Fruit fly (Drosophila melanogaster) whole organism, embryonic: ENCODE results near the gene CG31436.

Experiments used
- Atf3 ChIP-seq: fragments of 200-800 bp; sonication (Bioruptor generic); optimal IDR thresholded peaks from 3 replicates; lab custom pipeline; 2016; ENCODE audit warnings: missing biosample characterization, missing genetic modification characterization
- Awh ChIP-seq: fragments of 200-800 bp; sonication (Bioruptor generic); IDR thresholded peaks from 2 replicates; pipeline ENCODE4, ENCODE4 v1.3.6; 2022; ENCODE audit warnings: missing biosample characterization, missing genetic modification characterization
- B-H1 ChIP-seq: fragments of 200-800 bp; sonication (Bioruptor generic); IDR thresholded peaks from 3 replicates; pipeline ENCODE4 v1.3.6; 2022; ENCODE audit warnings: missing biosample characterization, missing genetic modification characterization
- BtbVII ChIP-seq: fragments of 200-800 bp; sonication (Bioruptor generic); optimal IDR thresholded peaks from 3 replicates; lab custom pipeline; 2017; ENCODE audit warnings: missing biosample characterization, mild to moderate bottlenecking, missing genetic modification characterization
- CG1024 ChIP-seq: fragments of 200-800 bp; sonication (Bioruptor generic); IDR thresholded peaks from 2 replicates; pipeline ENCODE4 v1.3.6; 2022; ENCODE audit warnings: missing biosample characterization, missing genetic modification characterization
- CG10267 ChIP-seq: fragments of 200-800 bp; sonication (Bioruptor generic); optimal IDR thresholded peaks from 2 replicates; lab custom pipeline; 2018; ENCODE audit warnings: missing biosample characterization, mild to moderate bottlenecking, missing genetic modification characterization, moderate library complexity
- CG12104 ChIP-seq: fragments of 200-800 bp; sonication (Bioruptor generic); optimal IDR thresholded peaks from 3 replicates; lab custom pipeline; 2016; ENCODE audit warnings: missing biosample characterization, missing genetic modification characterization
- CG1233 ChIP-seq: fragments of 200-800 bp; sonication (Bioruptor generic); optimal IDR thresholded peaks from 4 replicates; lab custom pipeline; 2018; ENCODE audit warnings: missing biosample characterization, mild to moderate bottlenecking, missing genetic modification characterization
- CG12769 ChIP-seq: fragments of 200-800 bp; sonication (Bioruptor generic); optimal IDR thresholded peaks from 2 replicates; lab custom pipeline; 2019; ENCODE audit warnings: missing biosample characterization, mild to moderate bottlenecking, missing genetic modification characterization, moderate library complexity
- CG13424 ChIP-seq: fragments of 200-800 bp; sonication (Bioruptor generic); optimal IDR thresholded peaks from 2 replicates; lab custom pipeline; 2019; ENCODE audit warnings: missing biosample characterization, mild to moderate bottlenecking, missing genetic modification characterization, moderate library complexity
- CG15479 ChIP-seq: fragments of 200-800 bp; sonication (Bioruptor generic); optimal IDR thresholded peaks from 3 replicates; lab custom pipeline; 2019; ENCODE audit warnings: missing biosample characterization, mild to moderate bottlenecking, missing genetic modification characterization, moderate library complexity
- CG2129 ChIP-seq: fragments of 200-800 bp; sonication (Bioruptor generic); IDR thresholded peaks from 2 replicates; pipeline ENCODE4 v1.3.6; 2022; ENCODE audit warnings: missing biosample characterization, missing genetic modification characterization; ENCODE audit not compliant: partially characterized antibody
- CG2875 ChIP-seq: fragments of 200-800 bp; sonication (Bioruptor generic); optimal IDR thresholded peaks from 2 replicates; lab custom pipeline; 2017; ENCODE audit warnings: missing biosample characterization, mild to moderate bottlenecking, missing genetic modification characterization, missing genetic modification reagents
- CG3065 ChIP-seq: fragments of 200-800 bp; sonication (Bioruptor generic); optimal IDR thresholded peaks from 2 replicates; lab custom pipeline; 2016; ENCODE audit warnings: missing biosample characterization, missing genetic modification characterization
- CG3281 ChIP-seq: fragments of 200-800 bp; sonication (Bioruptor generic); optimal IDR thresholded peaks from 3 replicates; lab custom pipeline; 2017; ENCODE audit warnings: missing biosample characterization, mild to moderate bottlenecking, missing genetic modification characterization
- CG34376 ChIP-seq: fragments of 200-800 bp; sonication (Bioruptor generic); optimal IDR thresholded peaks from 2 replicates; lab custom pipeline; 2018; ENCODE audit warnings: missing biosample characterization, mild to moderate bottlenecking, missing genetic modification characterization
- CG3847 ChIP-seq: fragments of 200-800 bp; sonication (Bioruptor generic); IDR thresholded peaks from 2 replicates; pipeline ENCODE4 v1.3.6; 2022; ENCODE audit warnings: missing biosample characterization, missing genetic modification characterization
- CG3995 ChIP-seq: fragments of 200-800 bp; sonication (Bioruptor generic); optimal IDR thresholded peaks from 3 replicates; lab custom pipeline; 2016; ENCODE audit warnings: missing biosample characterization, missing genetic modification characterization
- CG4328 ChIP-seq: fragments of 200-800 bp; sonication (Bioruptor generic); optimal IDR thresholded peaks from 3 replicates; lab custom pipeline; 2017; ENCODE audit warnings: missing biosample characterization, missing genetic modification reagents, missing genetic modification characterization
- CG4360 ChIP-seq: fragments of 200-800 bp; sonication (Bioruptor generic); IDR thresholded peaks from 2 replicates; pipeline ENCODE4 v1.3.6; 2022; ENCODE audit warnings: missing biosample characterization, missing genetic modification characterization
- CG4730 ChIP-seq: fragments of 200-800 bp; sonication (Bioruptor generic); IDR thresholded peaks from 2 replicates; pipeline ENCODE4 v1.3.6; 2022; ENCODE audit warnings: missing biosample characterization, missing genetic modification characterization
- CG6175 ChIP-seq: fragments of 200-800 bp; sonication (Bioruptor generic); IDR thresholded peaks from 3 replicates; pipeline ENCODE4 v1.3.6; 2022; ENCODE audit warnings: missing biosample characterization, missing genetic modification characterization
- CG6791 ChIP-seq: fragments of 200-800 bp; sonication (Bioruptor generic); IDR thresholded peaks from 3 replicates; pipeline ENCODE4 v1.3.6; 2022; ENCODE audit warnings: missing biosample characterization, missing genetic modification characterization; ENCODE audit not compliant: partially characterized antibody
- CG7987 ChIP-seq: fragments of 200-800 bp; sonication (Bioruptor generic); optimal IDR thresholded peaks from 2 replicates; lab custom pipeline; 2018; ENCODE audit warnings: missing biosample characterization, mild to moderate bottlenecking, missing genetic modification characterization, moderate library complexity
- CG9797 ChIP-seq: fragments of 200-800 bp; sonication (Bioruptor generic); optimal IDR thresholded peaks from 3 replicates; lab custom pipeline; 2018; ENCODE audit warnings: missing biosample characterization, mild to moderate bottlenecking, missing genetic modification characterization
- Chrac-16 ChIP-seq: fragments of 200-800 bp; sonication (Bioruptor generic); optimal IDR thresholded peaks from 3 replicates; lab custom pipeline; 2016; ENCODE audit warnings: missing biosample characterization, missing genetic modification characterization
- CrebB ChIP-seq: fragments of 200-800 bp; sonication (Bioruptor generic); optimal IDR thresholded peaks from 3 replicates; lab custom pipeline; 2018; ENCODE audit warnings: missing biosample characterization, mild to moderate bottlenecking, missing genetic modification characterization
- Dbx ChIP-seq: fragments of 200-800 bp; sonication (Bioruptor generic); IDR thresholded peaks from 3 replicates; pipeline ENCODE4 v1.3.6; 2022; ENCODE audit warnings: missing biosample characterization, missing genetic modification characterization
- Dip3 ChIP-seq: fragments of 200-800 bp; sonication (Bioruptor generic); optimal IDR thresholded peaks from 3 replicates; lab custom pipeline; 2016; ENCODE audit warnings: missing biosample characterization, missing genetic modification characterization
- GATAe ChIP-seq: fragments of 200-800 bp; sonication (Bioruptor generic); conservative IDR thresholded peaks from 2 replicates; pipeline ENCODE4 v1.3.6; 2022; ENCODE audit warnings: missing biosample characterization, missing genetic modification characterization
- HHEX ChIP-seq: fragments of 200-800 bp; sonication (Bioruptor generic); optimal IDR thresholded peaks from 3 replicates; lab custom pipeline; 2017; ENCODE audit warnings: missing biosample characterization, mild to moderate bottlenecking, missing genetic modification characterization, missing genetic modification reagents
- Nf-YA ChIP-seq: fragments of 200-800 bp; sonication (Bioruptor generic); IDR thresholded peaks from 2 replicates; pipeline ENCODE4 v1.3.6; 2022; ENCODE audit warnings: missing biosample characterization, missing genetic modification characterization
- Sox102F ChIP-seq: fragments of 200-800 bp; sonication (Bioruptor generic); optimal IDR thresholded peaks from 2 replicates; lab custom pipeline; 2018; ENCODE audit warnings: missing biosample characterization, mild to moderate bottlenecking, missing genetic modification characterization, moderate library complexity
- cato ChIP-seq: fragments of 200-800 bp; sonication (Bioruptor generic); optimal IDR thresholded peaks from 2 replicates; lab custom pipeline; 2016; ENCODE audit warnings: missing biosample characterization, missing genetic modification characterization, borderline replicate concordance
- chm ChIP-seq: fragments of 200-800 bp; sonication (Bioruptor generic); IDR thresholded peaks from 2 replicates; pipeline ENCODE4 v1.3.6; 2022; ENCODE audit warnings: missing biosample characterization, missing genetic modification characterization
- chn ChIP-seq: fragments of 200-800 bp; sonication (Bioruptor generic); optimal IDR thresholded peaks from 2 replicates; lab custom pipeline; 2016; ENCODE audit warnings: missing biosample characterization, missing genetic modification characterization
- corto ChIP-seq: fragments of 200-800 bp; sonication (Bioruptor generic); optimal IDR thresholded peaks from 2 replicates; lab custom pipeline; 2016; ENCODE audit warnings: missing biosample characterization, mild to moderate bottlenecking, missing genetic modification characterization, moderate library complexity
- danr ChIP-seq: fragments of 200-800 bp; sonication (Bioruptor generic); IDR thresholded peaks from 2 replicates; pipeline ENCODE4 v1.3.6; 2022; ENCODE audit warnings: missing biosample characterization, missing genetic modification characterization
- ems ChIP-seq: fragments of 200-800 bp; sonication (Bioruptor generic); optimal IDR thresholded peaks from 3 replicates; lab custom pipeline; 2016; ENCODE audit warnings: missing biosample characterization, missing genetic modification characterization
- exex ChIP-seq: fragments of 200-800 bp; sonication (Bioruptor generic); optimal IDR thresholded peaks from 4 replicates; lab custom pipeline; 2018; ENCODE audit warnings: missing biosample characterization, mild to moderate bottlenecking, missing genetic modification characterization, moderate library complexity
- fd64A ChIP-seq: fragments of 200-800 bp; sonication (Bioruptor generic); optimal IDR thresholded peaks from 3 replicates; lab custom pipeline; 2018; ENCODE audit warnings: missing biosample characterization, mild to moderate bottlenecking, missing genetic modification characterization
- fd96Cb ChIP-seq: fragments of 200-800 bp; sonication (Bioruptor generic); optimal IDR thresholded peaks from 2 replicates; lab custom pipeline; 2018; ENCODE audit warnings: missing biosample characterization, mild to moderate bottlenecking, missing genetic modification characterization, moderate library complexity
- gsb-n ChIP-seq: fragments of 200-800 bp; sonication (Bioruptor generic); optimal IDR thresholded peaks from 3 replicates; lab custom pipeline; 2018; ENCODE audit warnings: missing biosample characterization, mild to moderate bottlenecking, missing genetic modification characterization
- hbn ChIP-seq: fragments of 200-800 bp; sonication (Bioruptor generic); IDR thresholded peaks from 2 replicates; pipeline ENCODE4 v1.3.6; 2022; ENCODE audit warnings: missing biosample characterization, missing genetic modification characterization; ENCODE audit not compliant: partially characterized antibody
- kah ChIP-seq: fragments of 200-800 bp; sonication (Bioruptor generic); optimal IDR thresholded peaks from 2 replicates; lab custom pipeline; 2018; ENCODE audit warnings: missing biosample characterization, mild to moderate bottlenecking, missing genetic modification characterization
- lab ChIP-seq: fragments of 200-800 bp; sonication (Bioruptor generic); optimal IDR thresholded peaks from 3 replicates; lab custom pipeline; 2017; ENCODE audit warnings: missing biosample characterization, missing genetic modification characterization, mild to moderate bottlenecking, moderate library complexity, missing genetic modification reagents
- mam ChIP-seq: fragments of 200-800 bp; sonication (Bioruptor generic); optimal IDR thresholded peaks from 3 replicates; lab custom pipeline; 2016; ENCODE audit warnings: missing biosample characterization, missing genetic modification characterization
- odd ChIP-seq: fragments of 200-800 bp; sonication (Bioruptor generic); optimal IDR thresholded peaks from 2 replicates; lab custom pipeline; 2017; ENCODE audit warnings: missing biosample characterization, mild to moderate bottlenecking, missing genetic modification characterization
- repo ChIP-seq: fragments of 200-800 bp; sonication (Bioruptor generic); optimal IDR thresholded peaks from 2 replicates; lab custom pipeline; 2016; ENCODE audit warnings: missing biosample characterization, missing genetic modification characterization
- sug ChIP-seq: fragments of 200-800 bp; optimal IDR thresholded peaks from 2 replicates; lab custom pipeline; 2019; ENCODE audit warnings: missing biosample characterization, mild to moderate bottlenecking, missing genetic modification characterization, moderate library complexity
- vfl ChIP-seq: fragments of 200-800 bp; sonication (Bioruptor generic); optimal IDR thresholded peaks from 2 replicates; lab custom pipeline; 2016; ENCODE audit warnings: missing biosample characterization, missing genetic modification characterization

Gene CG31436

DNA sequence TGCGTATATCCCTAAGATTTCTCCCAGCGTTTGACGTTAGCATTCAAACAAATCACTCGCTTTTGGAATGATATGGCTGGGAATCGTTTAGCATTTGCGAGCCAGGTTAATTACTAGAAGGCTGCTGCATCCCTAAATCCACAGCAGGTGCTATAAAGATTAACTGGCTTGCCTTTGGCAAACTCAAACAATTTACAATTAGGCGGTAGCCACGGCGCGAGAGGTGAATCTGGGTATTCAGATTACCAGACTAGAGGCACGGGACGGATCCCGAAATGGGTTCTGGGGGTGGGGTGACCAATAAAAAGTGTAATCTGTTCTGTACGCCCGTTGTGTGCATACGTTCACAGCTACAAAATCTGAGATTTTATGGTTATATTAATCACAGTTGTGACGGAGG lies 22.8 kb upstream of the CG31436 start, which contains the start of gene CG11892 (continued):
- no peak for TF ChIP-seq CG3065 (GFP tag; lab: Kevin White, UChicago)
- peak; percentile 64 for TF ChIP-seq HHEX (GFP tag; lab: Kevin White, UChicago)
- TF ChIP-seq Awh = no peak
- TF ChIP-seq exex (tag; lab: Kevin White, UChicago) = peak; percentile 15
- TF ChIP-seq CG6791 (GFP tag; lab: Robert Waterston, UW) = no peak
- no peak for TF ChIP-seq fd96Cb (tag; lab: Kevin White, UChicago)
- no peak for TF ChIP-seq mam (GFP tag; lab: Kevin White, UChicago)
- TF ChIP-seq CG34376 (GFP tag; lab: Kevin White, UChicago) = peak; percentile 17
- TF ChIP-seq odd (GFP tag; lab: Kevin White, UChicago) = peak; percentile 66
- TF ChIP-seq CG12104 (GFP tag; lab: Kevin White, UChicago) = peak; percentile 38
- TF ChIP-seq Chrac-16 (GFP tag; lab: Kevin White, UChicago) = no peak
- peak; percentile 52 for TF ChIP-seq BtbVII
- TF ChIP-seq corto (GFP tag; lab: Kevin White, UChicago) = no peak
- TF ChIP-seq kah (GFP tag; lab: Kevin White, UChicago) = no peak
- TF ChIP-seq CG2129 = no peak
- no peak for TF ChIP-seq CG3995 (GFP tag; lab: Kevin White, UChicago)
- TF ChIP-seq vfl = no peak
- peak; percentile 48 for TF ChIP-seq sug (tag; lab: Kevin White, UChicago)
- TF ChIP-seq gsb-n = no peak
- TF ChIP-seq CG15479 (GFP tag; lab: Kevin White, UChicago) = no peak
- no peak for TF ChIP-seq hbn (GFP tag; lab: Robert Waterston, UW)
- TF ChIP-seq CG13424 (tag; lab: Kevin White, UChicago) = peak; percentile 52
- peak; percentile 83 for TF ChIP-seq lab (GFP tag; lab: Kevin White, UChicago)
- no peak for TF ChIP-seq CG9797 (GFP tag; lab: Kevin White, UChicago)
- no peak for TF ChIP-seq ems (GFP tag; lab: Kevin White, UChicago)
- TF ChIP-seq CG3847 (GFP tag; lab: Robert Waterston, UW) = no peak
- no peak for TF ChIP-seq danr (GFP tag; lab: Robert Waterston, UW)
- TF ChIP-seq CG4730 (GFP tag; lab: Robert Waterston, UW) = no peak
- TF ChIP-seq repo = no peak
- no peak for TF ChIP-seq chn (GFP tag; lab: Kevin White, UChicago)
- TF ChIP-seq CrebB (tag; lab: Kevin White, UChicago) = peak; percentile 66
- TF ChIP-seq Atf3 (GFP tag; lab: Kevin White, UChicago) = no peak
- TF ChIP-seq CG3281 = peak; percentile 66
- TF ChIP-seq CG4328 (GFP tag; lab: Kevin White, UChicago) = peak; percentile 4
- TF ChIP-seq CG7987 = peak; percentile 80
- TF ChIP-seq GATAe = no peak
- no peak for TF ChIP-seq CG2875 (GFP tag; lab: Kevin White, UChicago)
- no peak for TF ChIP-seq B-H1 (GFP tag; lab: Robert Waterston, UW)
- no peak for TF ChIP-seq CG4360 (GFP tag; lab: Robert Waterston, UW)
- no peak for TF ChIP-seq CG10267 (tag; lab: Kevin White, UChicago)
- TF ChIP-seq fd64A = peak; percentile 19
- TF ChIP-seq Dbx = no peak
- no peak for TF ChIP-seq chm (GFP tag; lab: Robert Waterston, UW)
- TF ChIP-seq Dip3 (GFP tag; lab: Kevin White, UChicago) = no peak
- TF ChIP-seq CG1233 = no peak
- TF ChIP-seq Sox102F (GFP tag; lab: Kevin White, UChicago) = peak; percentile 37
- TF ChIP-seq CG1024 (GFP tag; lab: Robert Waterston, UW) = no peak
- TF ChIP-seq Nf-YA = no peak
- no peak for TF ChIP-seq CG6175 (GFP tag; lab: Robert Waterston, UW)
- peak; percentile 87 for TF ChIP-seq CG12769 (tag; lab: Kevin White, UChicago)
- no peak for TF ChIP-seq cato
